Fruit fly (Drosophila melanogaster) whole organism, prepupa: ENCODE measurements around the gene gdl.

Experiments
- CG1621 ChIP-seq: fragments of 200-800 bp; sonication (Bioruptor generic); optimal IDR thresholded peaks from 3 replicates; lab custom pipeline; 2018; ENCODE audit warnings: missing biosample characterization, mild to moderate bottlenecking, missing genetic modification characterization
- Sox102F ChIP-seq: fragments of 200-800 bp; sonication (Bioruptor generic); optimal IDR thresholded peaks from 2 replicates; lab custom pipeline; 2016; ENCODE audit warnings: missing biosample characterization, mild to moderate bottlenecking, missing genetic modification characterization

- TF ChIP-seq Sox102F (GFP tag; lab: Kevin White, UChicago) = no peak
- no peak for TF ChIP-seq CG1621 (tag; lab: Kevin White, UChicago)
Measured at dm6 chr3L:15531423-15532325, 22.4 kb downstream of the gdl start, which contains the start of gene CG43248.
